Worm (Caenorhabditis elegans): ENCODE measurements around the gene nlp-43.

- TF ChIP-seq him-1 (tag; optimal IDR thresholded peaks at IDR 0.05) (no peak), W03F9.2 (tag; optimal IDR thresholded peaks at IDR 0.05) (no peak), dao-5 (tag; optimal IDR thresholded peaks at IDR 0.05) (no peak)
Observed at ce11 chrIII:5042112-5042511, at the start of gene nlp-43.
